Fruit fly (Drosophila melanogaster) whole organism, embryonic: ENCODE results near the gene TpnC25D.

Experiments
- Atf6 ChIP-seq: fragments of 200-800 bp; sonication (Bioruptor generic); IDR thresholded peaks from 2 replicates; pipeline ENCODE4 v1.3.6; 2022; ENCODE audit warnings: missing biosample characterization, missing genetic modification characterization
- Bteb2 ChIP-seq: fragments of 200-800 bp; sonication (Bioruptor generic); optimal IDR thresholded peaks from 2 replicates; lab custom pipeline; 2016; ENCODE audit warnings: missing biosample characterization, missing genetic modification characterization
- CG10462 ChIP-seq: fragments of 200-800 bp; sonication (Bioruptor generic); optimal IDR thresholded peaks from 2 replicates; lab custom pipeline; 2016; ENCODE audit warnings: missing biosample characterization, missing genetic modification characterization
- CG10959 ChIP-seq: fragments of 200-800 bp; sonication (Bioruptor generic); IDR thresholded peaks from 2 replicates; pipeline ENCODE4 v1.3.6; 2022; ENCODE audit warnings: missing biosample characterization, missing genetic modification characterization
- CG11695 ChIP-seq: fragments of 200-800 bp; sonication (Bioruptor generic); IDR thresholded peaks from 3 replicates; pipeline ENCODE4 v1.3.6; 2022; ENCODE audit warnings: missing biosample characterization, missing genetic modification characterization
- CG11696 ChIP-seq: fragments of 200-800 bp; sonication (Bioruptor generic); IDR thresholded peaks from 2 replicates; pipeline ENCODE4 v1.3.6; 2022; ENCODE audit warnings: missing biosample characterization, missing genetic modification characterization
- CG12071 ChIP-seq: fragments of 200-800 bp; sonication (Bioruptor generic); optimal IDR thresholded peaks from 3 replicates; lab custom pipeline; 2018; ENCODE audit warnings: missing biosample characterization, mild to moderate bottlenecking, missing genetic modification characterization
- CG13123 ChIP-seq: fragments of 200-800 bp; sonication (Bioruptor generic); optimal IDR thresholded peaks from 2 replicates; lab custom pipeline; 2016; ENCODE audit warnings: missing biosample characterization, missing genetic modification characterization
- CG14050 ChIP-seq: fragments of 200-800 bp; sonication (Bioruptor generic); IDR thresholded peaks from 3 replicates; pipeline ENCODE4 v1.3.6; 2022; ENCODE audit warnings: missing biosample characterization, missing genetic modification characterization
- CG1603 ChIP-seq: fragments of 200-800 bp; sonication (Bioruptor generic); optimal IDR thresholded peaks from 2 replicates; lab custom pipeline; 2019; ENCODE audit warnings: missing biosample characterization, mild to moderate bottlenecking, missing genetic modification characterization, moderate library complexity
- CG1647 ChIP-seq: fragments of 200-800 bp; sonication (Bioruptor generic); optimal IDR thresholded peaks from 3 replicates; lab custom pipeline; 2016; ENCODE audit warnings: missing biosample characterization, missing genetic modification characterization
- CG16813 ChIP-seq: fragments of 200-800 bp; sonication (Bioruptor generic); IDR thresholded peaks from 3 replicates; pipeline ENCODE4 v1.3.6; 2022; ENCODE audit warnings: missing biosample characterization, missing genetic modification characterization; ENCODE audit not compliant: partially characterized antibody
- CG17912 ChIP-seq: fragments of 200-800 bp; sonication (Bioruptor generic); optimal IDR thresholded peaks from 2 replicates; lab custom pipeline; 2018; ENCODE audit warnings: missing biosample characterization, mild to moderate bottlenecking, missing genetic modification characterization
- CG18764 ChIP-seq: fragments of 200-800 bp; sonication (Bioruptor generic); optimal IDR thresholded peaks from 3 replicates; lab custom pipeline; 2016; ENCODE audit warnings: missing biosample characterization, missing genetic modification characterization
- CG2120 ChIP-seq: fragments of 200-800 bp; sonication (Bioruptor generic); optimal IDR thresholded peaks from 3 replicates; lab custom pipeline; 2016; ENCODE audit warnings: missing biosample characterization, missing genetic modification characterization
- CG30431 ChIP-seq: fragments of 200-800 bp; sonication (Bioruptor generic); optimal IDR thresholded peaks from 2 replicates; lab custom pipeline; 2017; ENCODE audit warnings: missing biosample characterization, missing genetic modification characterization
- CG32532 ChIP-seq: fragments of 200-800 bp; sonication (Bioruptor generic); IDR thresholded peaks from 2 replicates; pipeline ENCODE4 v1.3.6; 2022; ENCODE audit warnings: missing biosample characterization, missing genetic modification characterization
- CG4360 ChIP-seq: fragments of 200-800 bp; sonication (Bioruptor generic); IDR thresholded peaks from 2 replicates; pipeline ENCODE4 v1.3.6; 2022; ENCODE audit warnings: missing biosample characterization, missing genetic modification characterization
- CG43689 ChIP-seq: fragments of 200-800 bp; sonication (Bioruptor generic); IDR thresholded peaks from 2 replicates; pipeline ENCODE4 v1.3.6; 2022; ENCODE audit warnings: missing biosample characterization, missing genetic modification characterization
- CG4854 ChIP-seq: fragments of 200-800 bp; sonication (Bioruptor generic); optimal IDR thresholded peaks from 2 replicates; lab custom pipeline; 2016; ENCODE audit warnings: missing biosample characterization, missing genetic modification characterization, inconsistent platforms
- CG6175 ChIP-seq: fragments of 200-800 bp; sonication (Bioruptor generic); IDR thresholded peaks from 3 replicates; pipeline ENCODE4 v1.3.6; 2022; ENCODE audit warnings: missing biosample characterization, missing genetic modification characterization
- CG6854 ChIP-seq: fragments of 200-800 bp; sonication (Bioruptor generic); optimal IDR thresholded peaks from 3 replicates; lab custom pipeline; 2017; ENCODE audit warnings: missing biosample characterization, mild to moderate bottlenecking, missing genetic modification characterization
- CG7745 ChIP-seq: fragments of 200-800 bp; sonication (Bioruptor generic); optimal IDR thresholded peaks from 2 replicates; lab custom pipeline; 2018; ENCODE audit warnings: missing biosample characterization, mild to moderate bottlenecking, missing genetic modification characterization, moderate library complexity
- CG9215 ChIP-seq: fragments of 200-800 bp; sonication (Bioruptor generic); IDR thresholded peaks from 2 replicates; pipeline ENCODE4 v1.3.6; 2022; ENCODE audit warnings: missing biosample characterization, missing genetic modification characterization
- CG9609 ChIP-seq: fragments of 200-800 bp; sonication (Bioruptor generic); optimal IDR thresholded peaks from 3 replicates; lab custom pipeline; 2016; ENCODE audit warnings: missing biosample characterization, missing genetic modification characterization
- E2f2 ChIP-seq: fragments of 200-800 bp; sonication (Bioruptor generic); IDR thresholded peaks from 2 replicates; pipeline ENCODE4 v1.3.6; 2022; ENCODE audit warnings: missing biosample characterization, missing genetic modification characterization
- H2.0 ChIP-seq: fragments of 200-800 bp; sonication (Bioruptor generic); IDR thresholded peaks from 2 replicates; pipeline ENCODE4 v1.3.6; 2022; ENCODE audit warnings: missing biosample characterization, missing genetic modification characterization
- Hr39 ChIP-seq: fragments of >200 bp; optimal IDR thresholded peaks from 2 replicates; lab custom pipeline; 2017
- Hr51 ChIP-seq, 2 experiments: fragments of 200-800 bp; sonication (Bioruptor generic); optimal IDR thresholded peaks; 2 replicates in 1 of 2; 3 replicates in 1 of 2; lab custom pipeline; 2016 to 2018; ENCODE audit warnings: missing biosample characterization in 2 of 2, missing genetic modification characterization in 2 of 2, mild to moderate bottlenecking in 1 of 2, moderate library complexity in 1 of 2
- NfI ChIP-seq: fragments of 200-800 bp; sonication (Bioruptor generic); optimal IDR thresholded peaks from 3 replicates; lab custom pipeline; 2018; ENCODE audit warnings: missing biosample characterization, mild to moderate bottlenecking, missing genetic modification characterization, moderate library complexity
- Oaz ChIP-seq: fragments of 200-800 bp; sonication (Bioruptor generic); IDR thresholded peaks from 2 replicates; pipeline ENCODE4 v1.3.6; 2022; ENCODE audit warnings: missing biosample characterization, missing genetic modification characterization
- Xbp1 ChIP-seq: fragments of 200-800 bp; sonication (Bioruptor generic); optimal IDR thresholded peaks from 3 replicates; lab custom pipeline; 2016; ENCODE audit warnings: missing biosample characterization, mild to moderate bottlenecking, missing genetic modification characterization
- al ChIP-seq: fragments of 200-800 bp; sonication (Bioruptor generic); IDR thresholded peaks from 2 replicates; pipeline ENCODE4 v1.3.6; 2022; ENCODE audit warnings: missing biosample characterization, missing genetic modification characterization
- az2 ChIP-seq: fragments of 200-800 bp; sonication (Bioruptor generic); optimal IDR thresholded peaks from 3 replicates; lab custom pipeline; 2016; ENCODE audit warnings: missing biosample characterization, missing genetic modification characterization
- bsh ChIP-seq, 2 experiments: fragments of 200-800 bp; sonication (Bioruptor generic); optimal IDR thresholded peaks; 2 replicates each; lab custom pipeline; 2017 to 2018; ENCODE audit warnings: mild to moderate bottlenecking in 2 of 2, missing biosample characterization in 2 of 2, missing genetic modification characterization in 2 of 2, moderate library complexity in 1 of 2
- btn ChIP-seq: fragments of 200-800 bp; sonication (Bioruptor generic); optimal IDR thresholded peaks from 2 replicates; lab custom pipeline; 2016; ENCODE audit warnings: missing biosample characterization, missing genetic modification characterization
- crol ChIP-seq: fragments of 200-800 bp; sonication (Bioruptor generic); IDR thresholded peaks from 2 replicates; pipeline ENCODE4 v1.3.6; 2022; ENCODE audit warnings: missing biosample characterization, missing genetic modification characterization
- da ChIP-seq: fragments of 200-800 bp; sonication (Bioruptor generic); optimal IDR thresholded peaks from 2 replicates; lab custom pipeline; 2016; ENCODE audit warnings: missing biosample characterization, missing genetic modification characterization
- dm ChIP-seq: fragments of 200-800 bp; sonication (Bioruptor generic); optimal IDR thresholded peaks from 3 replicates; lab custom pipeline; 2016; ENCODE audit warnings: missing biosample characterization, missing genetic modification characterization
- gem ChIP-seq: fragments of 200-800 bp; sonication (Bioruptor generic); optimal IDR thresholded peaks from 2 replicates; lab custom pipeline; 2019; ENCODE audit warnings: missing biosample characterization, mild to moderate bottlenecking, missing genetic modification characterization, moderate library complexity
- lola ChIP-seq, 3 experiments: fragments of >200 bp in 2 of 3; fragments of 200-800 bp in 1 of 3; sonication (Bioruptor generic) in 1 of 3; optimal IDR thresholded peaks; 2 replicates each; lab custom pipeline; 2017 to 2019; ENCODE audit warnings: missing biosample characterization in 3 of 3, missing genetic modification characterization in 3 of 3, mild to moderate bottlenecking in 1 of 3, moderate library complexity in 1 of 3
- lov ChIP-seq, 2 experiments: fragments of 200-800 bp in 1 of 2; fragments of >200 bp in 1 of 2; sonication (Bioruptor generic) in 1 of 2; IDR thresholded peaks in 1 of 2; optimal IDR thresholded peaks in 1 of 2; 2 replicates in 1 of 2; 3 replicates in 1 of 2; pipeline versions ENCODE4 v1.3.6 to Lab custom; 2017 to 2022; ENCODE audit warnings: missing biosample characterization in 1 of 2, missing genetic modification characterization in 1 of 2
- otp ChIP-seq: fragments of 200-800 bp; sonication (Bioruptor generic); IDR thresholded peaks from 3 replicates; pipeline ENCODE4, ENCODE4 v1.3.6; 2022; ENCODE audit warnings: missing biosample characterization, missing genetic modification characterization
- prd ChIP-seq, 3 experiments: fragments of >200 bp in 2 of 3; fragments of 200-800 bp in 1 of 3; sonication (Bioruptor generic) in 1 of 3; optimal IDR thresholded peaks in 2 of 3; IDR thresholded peaks in 1 of 3; 2 replicates in 2 of 3; 3 replicates in 1 of 3; pipeline versions ENCODE4 v1.3.6 to Lab custom; 2017 to 2022; ENCODE audit warnings: missing biosample characterization in 1 of 3, missing genetic modification characterization in 1 of 3
- psq ChIP-seq: fragments of 200-800 bp; sonication (Bioruptor generic); optimal IDR thresholded peaks from 2 replicates; lab custom pipeline; 2017; ENCODE audit warnings: missing biosample characterization, missing genetic modification characterization
- pzg ChIP-seq: fragments of 200-800 bp; sonication (Bioruptor generic); optimal IDR thresholded peaks from 3 replicates; lab custom pipeline; 2018; ENCODE audit warnings: missing biosample characterization, mild to moderate bottlenecking, missing genetic modification characterization, moderate library complexity
- sqz ChIP-seq: fragments of 200-800 bp; sonication (Bioruptor generic); optimal IDR thresholded peaks from 3 replicates; lab custom pipeline; 2018; ENCODE audit warnings: missing biosample characterization, mild to moderate bottlenecking, missing genetic modification characterization
- tin ChIP-seq: fragments of 200-800 bp; sonication (Bioruptor generic); optimal IDR thresholded peaks from 3 replicates; lab custom pipeline; 2016; ENCODE audit warnings: missing biosample characterization, missing genetic modification characterization
- vnd ChIP-seq: fragments of 200-800 bp; sonication (Bioruptor generic); IDR thresholded peaks from 3 replicates; pipeline ENCODE4 v1.3.6; 2022; ENCODE audit warnings: missing biosample characterization, missing genetic modification characterization; ENCODE audit not compliant: partially characterized antibody
- zfh1 ChIP-seq: fragments of 200-800 bp; sonication (Bioruptor generic); IDR thresholded peaks from 3 replicates; pipeline ENCODE4 v1.3.6; 2022; ENCODE audit warnings: missing biosample characterization, missing genetic modification characterization

Gene TpnC25D

DNA sequence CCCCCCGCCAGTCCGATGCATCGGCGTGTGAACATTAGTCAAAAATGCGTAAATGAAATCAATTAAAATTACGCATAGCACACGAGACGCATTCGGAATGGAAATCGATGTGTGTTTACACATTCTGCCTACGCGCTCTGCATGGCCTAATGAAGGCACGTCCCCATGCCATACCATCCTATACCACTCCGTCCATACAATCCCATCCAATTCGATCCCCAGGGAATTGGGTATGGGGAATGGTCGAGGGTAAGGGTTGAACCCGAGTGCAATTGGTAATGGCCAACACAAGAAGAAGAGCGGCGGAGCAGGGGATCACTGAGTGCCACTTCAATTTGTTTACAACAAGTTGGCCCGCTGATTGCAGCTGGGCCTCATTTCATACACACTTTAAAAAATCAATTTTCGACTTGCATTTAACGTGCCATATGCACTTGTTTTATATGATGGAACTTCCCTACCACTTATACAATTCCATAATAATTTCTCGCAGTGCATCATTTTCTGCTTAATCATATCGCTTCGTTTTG is 28.9 kb downstream of the TpnC25D start (continued):
- TF ChIP-seq CG10959 (GFP tag; lab: Robert Waterston, UW) (no peak), da (GFP tag; lab: Kevin White, UChicago) (peak; percentile 17), CG32532 (GFP tag; lab: Robert Waterston, UW) (no peak), CG4360 (GFP tag; lab: Robert Waterston, UW) (no peak), Bteb2 (GFP tag; lab: Kevin White, UChicago) (no peak), bsh (GFP tag; optimal IDR thresholded peaks at IDR 0.05; lab: Kevin White, UChicago) (peak in 1 of 2 experiments; percentile 69), CG6175 (GFP tag; lab: Robert Waterston, UW) (no peak), CG1603 (tag; lab: Kevin White, UChicago) (peak; percentile 78), CG43689 (GFP tag; lab: Robert Waterston, UW) (no peak), lola (GFP tag; optimal IDR thresholded peaks at IDR 0.05; lab: Kevin White, UChicago) (peak in 1 of 3 experiments; percentile 58), pzg (GFP tag; lab: Kevin White, UChicago) (no peak), Hr39 (no peak), CG9215 (GFP tag; lab: Robert Waterston, UW) (no peak), CG12071 (GFP tag; lab: Kevin White, UChicago) (no peak), CG13123 (GFP tag; lab: Kevin White, UChicago) (no peak), Xbp1 (GFP tag; lab: Kevin White, UChicago) (peak; percentile 32), btn (GFP tag; lab: Kevin White, UChicago) (no peak), CG9609 (GFP tag; lab: Kevin White, UChicago) (no peak), E2f2 (no peak), NfI (GFP tag; lab: Kevin White, UChicago) (no peak), crol (no peak), gem (tag; lab: Kevin White, UChicago) (peak; percentile 64), sqz (GFP tag; lab: Kevin White, UChicago) (no peak), H2.0 (GFP tag; lab: Robert Waterston, UW) (peak; percentile 32; the same call in 1 of the 2 replicates), CG10462 (GFP tag; lab: Kevin White, UChicago) (peak; percentile 9), CG11695 (GFP tag; lab: Robert Waterston, UW) (no peak), tin (peak; percentile 46), CG4854 (GFP tag; lab: Kevin White, UChicago) (no peak), lov (optimal IDR thresholded peaks at IDR 0.05; lab: Kevin White, UChicago) (no peak), lov (GFP tag; IDR thresholded peaks at IDR 0.05; lab: Robert Waterston, UW) (0 out of 3 replicates have a peak, but pooled peaks have one; percentile 43), otp (GFP tag; lab: Robert Waterston, UW) (0 out of 3 replicates have a peak, but pooled peaks have one; percentile 34), CG30431 (GFP tag; lab: Kevin White, UChicago) (peak; percentile 7), CG11696 (GFP tag; lab: Robert Waterston, UW) (no peak), Atf6 (GFP tag; lab: Robert Waterston, UW) (no peak), CG1647 (GFP tag; lab: Kevin White, UChicago) (no peak), zfh1 (GFP tag; lab: Robert Waterston, UW) (peak; percentile 73; the same call in 2 of the 3 replicates), Oaz (GFP tag; lab: Robert Waterston, UW) (no peak), CG18764 (GFP tag; lab: Kevin White, UChicago) (no peak), CG2120 (no peak), al (GFP tag; lab: Robert Waterston, UW) (no peak), CG17912 (GFP tag; lab: Kevin White, UChicago) (no peak), vnd (GFP tag; lab: Robert Waterston, UW) (no peak), CG6854 (GFP tag; lab: Kevin White, UChicago) (no peak), psq (GFP tag; lab: Kevin White, UChicago) (no peak), dm (GFP tag; lab: Kevin White, UChicago) (no peak), CG14050 (GFP tag; lab: Robert Waterston, UW) (no peak), az2 (GFP tag; lab: Kevin White, UChicago) (peak; percentile 38), Hr51 (GFP tag; optimal IDR thresholded peaks at IDR 0.05; lab: Kevin White, UChicago) (peak in 1 of 2 experiments; percentile 15), CG7745 (tag; lab: Kevin White, UChicago) (no peak), prd (optimal IDR thresholded peaks at IDR 0.05; lab: Kevin White, UChicago) (no peak), prd (GFP tag; IDR thresholded peaks at IDR 0.05; lab: Robert Waterston, UW) (peak; percentile 52; the same call in 2 of the 3 replicates), CG16813 (GFP tag; lab: Robert Waterston, UW) (no peak)
